Worm (Caenorhabditis elegans) whole organism, mixed stage, embryonic: Measurements from ENCODE around the gene npr-27.

Experiments
- M03D4.4 ChIP-seq: sonication (generic microtip); optimal IDR thresholded peaks from 2 replicates; lab custom pipeline; 2017; ENCODE audit warnings: mild to moderate bottlenecking, missing genetic modification characterization, missing compliant biosample characterization
- bed-3 ChIP-seq: fragments of 200-800 bp; sonication (Bioruptor generic); optimal IDR thresholded peaks from 3 replicates; lab custom pipeline; 2018; ENCODE audit warnings: mild to moderate bottlenecking, missing genetic modification characterization, moderate library complexity, missing compliant biosample characterization
- blmp-1 ChIP-seq: fragments of 150-350 bp; optimal IDR thresholded peaks from 2 replicates; lab custom pipeline; 2014; ENCODE audit warnings: missing biosample characterization, missing genetic modification characterization
- ceh-39 ChIP-seq: fragments of 150-350 bp; optimal IDR thresholded peaks from 2 replicates; lab custom pipeline; 2014; ENCODE audit warnings: missing biosample characterization, missing genetic modification characterization
- ceh-83 ChIP-seq: fragments of 200-800 bp; sonication (Bioruptor generic); optimal IDR thresholded peaks from 2 replicates; lab custom pipeline; 2018; ENCODE audit warnings: mild to moderate bottlenecking, missing genetic modification characterization, missing compliant biosample characterization
- ces-1 ChIP-seq: fragments of 150-350 bp; optimal IDR thresholded peaks from 2 replicates; lab custom pipeline; 2014; ENCODE audit warnings: missing biosample characterization, missing genetic modification reagents, missing genetic modification characterization
- cnd-1 ChIP-seq: fragments of 200-800 bp; sonication (Bioruptor generic); optimal IDR thresholded peaks from 2 replicates; lab custom pipeline; 2018; ENCODE audit warnings: mild to moderate bottlenecking, missing genetic modification characterization, missing compliant biosample characterization
- drap-1 ChIP-seq: fragments of 200-800 bp; sonication (Bioruptor generic); optimal IDR thresholded peaks from 3 replicates; lab custom pipeline; 2018; ENCODE audit warnings: mild to moderate bottlenecking, missing genetic modification characterization, missing compliant biosample characterization
- elt-3 ChIP-seq: fragments of 150-350 bp; optimal IDR thresholded peaks from 2 replicates; lab custom pipeline; 2014; ENCODE audit warnings: missing biosample characterization, missing genetic modification characterization
- flh-1 ChIP-seq: fragments of 200-800 bp; sonication (Bioruptor generic); optimal IDR thresholded peaks from 2 replicates; lab custom pipeline; 2018; ENCODE audit warnings: mild to moderate bottlenecking, missing genetic modification characterization, moderate library complexity, missing compliant biosample characterization
- ham-2 ChIP-seq: fragments of 200-800 bp; sonication (Bioruptor generic); optimal IDR thresholded peaks from 2 replicates; lab custom pipeline; 2018; ENCODE audit warnings: mild to moderate bottlenecking, missing genetic modification characterization, missing compliant biosample characterization
- hlh-1 ChIP-seq: fragments of 150-350 bp; optimal IDR thresholded peaks from 2 replicates; lab custom pipeline; 2014; ENCODE audit warnings: missing biosample characterization, missing genetic modification reagents, missing genetic modification characterization
- lin-13 ChIP-seq: fragments of 150-350 bp; optimal IDR thresholded peaks from 2 replicates; lab custom pipeline; 2014; ENCODE audit warnings: missing biosample characterization, missing genetic modification characterization
- lin-32 ChIP-seq: fragments of 200-800 bp; sonication (Bioruptor generic); optimal IDR thresholded peaks from 2 replicates; lab custom pipeline; 2018; ENCODE audit warnings: mild to moderate bottlenecking, missing genetic modification characterization, missing compliant biosample characterization
- lsy-2 ChIP-seq: fragments of 150-350 bp; optimal IDR thresholded peaks from 2 replicates; lab custom pipeline; 2014; ENCODE audit warnings: missing biosample characterization, missing genetic modification characterization
- mab-5 ChIP-seq: fragments of 150-350 bp; optimal IDR thresholded peaks from 2 replicates; lab custom pipeline; 2014; ENCODE audit warnings: missing biosample characterization, missing genetic modification characterization
- mep-1 ChIP-seq: fragments of 150-350 bp; optimal IDR thresholded peaks from 2 replicates; lab custom pipeline; 2017; ENCODE audit warnings: missing biosample characterization, missing genetic modification reagents, missing genetic modification characterization, inconsistent platforms
- mls-2 ChIP-seq: sonication (generic microtip); optimal IDR thresholded peaks from 2 replicates; lab custom pipeline; 2016; ENCODE audit warnings: mild to moderate bottlenecking, missing genetic modification characterization, moderate library complexity, missing compliant biosample characterization
- nhr-12 ChIP-seq: fragments of 150-350 bp; optimal IDR thresholded peaks from 2 replicates; lab custom pipeline; 2014; ENCODE audit warnings: missing biosample characterization, missing genetic modification characterization
- nhr-2 ChIP-seq: fragments of 150-350 bp; optimal IDR thresholded peaks from 2 replicates; lab custom pipeline; 2014; ENCODE audit warnings: missing biosample characterization, missing genetic modification characterization
- nhr-237 ChIP-seq: fragments of 150-350 bp; optimal IDR thresholded peaks from 2 replicates; lab custom pipeline; 2014; ENCODE audit warnings: missing biosample characterization, missing genetic modification characterization
- nhr-28 ChIP-seq: fragments of 150-350 bp; optimal IDR thresholded peaks from 2 replicates; lab custom pipeline; 2014; ENCODE audit warnings: missing biosample characterization, missing genetic modification characterization
- nhr-76 ChIP-seq: sonication (generic microtip); optimal IDR thresholded peaks from 2 replicates; lab custom pipeline; 2017; ENCODE audit warnings: missing biosample characterization, missing genetic modification characterization
- pha-4 ChIP-seq: fragments of 150-350 bp; optimal IDR thresholded peaks from 2 replicates; lab custom pipeline; 2018; ENCODE audit warnings: missing biosample characterization, missing genetic modification reagents, missing genetic modification characterization
- sem-2 ChIP-seq: fragments of 200-800 bp; sonication (Bioruptor generic); optimal IDR thresholded peaks from 2 replicates; lab custom pipeline; 2018; ENCODE audit warnings: mild to moderate bottlenecking, missing genetic modification characterization, missing compliant biosample characterization
- snpc-4 ChIP-seq: fragments of 150-350 bp; optimal IDR thresholded peaks from 2 replicates; lab custom pipeline; 2014; ENCODE audit warnings: missing biosample characterization, missing genetic modification characterization
- sptf-1 ChIP-seq: sonication (generic microtip); optimal IDR thresholded peaks from 2 replicates; lab custom pipeline; 2017; ENCODE audit warnings: mild to moderate bottlenecking, missing genetic modification characterization, moderate library complexity, missing compliant biosample characterization
- tbx-8 ChIP-seq: fragments of 200-800 bp; sonication (Bioruptor generic); optimal IDR thresholded peaks from 2 replicates; lab custom pipeline; 2018; ENCODE audit warnings: mild to moderate bottlenecking, missing genetic modification characterization, moderate library complexity, missing compliant biosample characterization
- unc-120 ChIP-seq: sonication (generic microtip); optimal IDR thresholded peaks from 2 replicates; lab custom pipeline; 2017; ENCODE audit warnings: missing genetic modification characterization, missing compliant biosample characterization; ENCODE audit not compliant: poor library complexity, severe bottlenecking
- unc-39 ChIP-seq: fragments of 150-350 bp; optimal IDR thresholded peaks from 2 replicates; lab custom pipeline; 2014; ENCODE audit warnings: missing biosample characterization, missing genetic modification characterization
- unc-62 ChIP-seq: fragments of 150-350 bp; optimal IDR thresholded peaks from 2 replicates; lab custom pipeline; 2014; ENCODE audit warnings: missing biosample characterization, missing genetic modification reagents, missing genetic modification characterization
- zip-8 ChIP-seq: fragments of 150-350 bp; optimal IDR thresholded peaks from 2 replicates; lab custom pipeline; 2014; ENCODE audit warnings: missing biosample characterization, missing genetic modification characterization
- ztf-11 ChIP-seq: fragments of 150-350 bp; optimal IDR thresholded peaks from 2 replicates; lab custom pipeline; 2014; ENCODE audit warnings: missing biosample characterization, missing genetic modification characterization

npr-27 gene

DNA sequence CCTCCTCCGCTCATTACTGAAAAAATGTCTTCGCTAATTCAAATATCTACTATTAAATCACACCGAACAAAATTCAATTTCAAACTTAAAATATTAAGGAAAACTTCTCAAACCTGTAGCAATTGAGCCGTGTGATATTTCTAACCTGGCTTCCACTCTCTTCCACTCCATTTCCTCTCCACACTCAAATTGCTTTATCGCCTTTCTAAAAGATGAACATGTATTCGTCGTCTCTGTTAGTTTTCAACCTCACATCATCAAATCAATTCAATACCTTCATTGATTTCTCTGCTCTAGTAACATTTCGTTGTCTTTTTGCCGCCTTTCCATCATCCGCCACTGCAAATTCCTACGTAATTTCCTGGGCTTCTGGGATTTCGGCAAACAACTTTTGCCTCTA, 13.5 kb upstream of the npr-27 start, which contains the start of gene F42C5.4:
Gene F42C5.4 (minus strand): TSS at position 171 of the 400 bp plus-strand sequence.
- TF ChIP-seq cnd-1 (tag; lab: Kevin White, UChicago) = no peak
- TF ChIP-seq flh-1 (GFP tag; lab: Kevin White, UChicago) = no peak
- no peak for TF ChIP-seq ceh-83 (GFP tag; lab: Kevin White, UChicago)
- no peak for TF ChIP-seq blmp-1
- TF ChIP-seq lsy-2 (tag; lab: Kevin White, UChicago) = no peak
- TF ChIP-seq ztf-11 (tag; lab: Kevin White, UChicago) = no peak
- TF ChIP-seq ham-2 (GFP tag; lab: Kevin White, UChicago) = no peak

DNA sequence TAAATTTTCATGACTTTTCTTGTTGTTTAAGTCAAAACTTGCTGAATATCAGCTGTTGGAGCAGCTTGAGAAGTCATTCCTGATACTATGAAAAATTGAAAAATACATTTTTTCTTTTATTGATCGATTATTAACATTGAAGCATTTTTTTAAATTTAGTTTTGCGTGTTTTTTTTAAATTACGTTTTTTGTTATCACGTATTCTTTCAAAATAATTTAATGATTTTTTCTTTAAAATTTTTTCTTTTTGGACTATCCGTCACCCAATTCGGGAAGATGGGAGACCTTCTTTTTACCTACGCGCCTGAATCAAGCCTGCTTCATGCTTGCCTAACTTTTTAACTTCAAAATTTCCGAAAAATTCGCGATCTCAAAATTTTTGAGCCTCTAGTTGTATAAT, 11.3 kb upstream of the npr-27 start, which contains the start of gene F42C5.5:
Gene F42C5.5 (minus strand): TSS at position 101 of the 400 bp plus-strand sequence.
- TF ChIP-seq drap-1 (GFP tag; lab: Kevin White, UChicago) (no peak), nhr-28 (no peak), lin-13 (tag; lab: Kevin White, UChicago) (no peak), lin-32 (GFP tag; lab: Kevin White, UChicago) (no peak), unc-62 (GFP tag; lab: Kevin White, UChicago) (no peak), snpc-4 (no peak), hlh-1 (tag; lab: Kevin White, UChicago) (no peak), sptf-1 (no peak), ham-2 (GFP tag; lab: Kevin White, UChicago) (no peak), ztf-11 (tag; lab: Kevin White, UChicago) (no peak), ceh-39 (tag; lab: Kevin White, UChicago) (no peak), zip-8 (tag; lab: Kevin White, UChicago) (no peak), lsy-2 (tag; lab: Kevin White, UChicago) (no peak), mep-1 (tag; lab: Kevin White, UChicago) (no peak), ces-1 (GFP tag; lab: Kevin White, UChicago) (no peak), sem-2 (GFP tag; lab: Kevin White, UChicago) (no peak), mls-2 (tag; lab: Kevin White, UChicago) (no peak), nhr-2 (tag; lab: Kevin White, UChicago) (no peak)

DNA sequence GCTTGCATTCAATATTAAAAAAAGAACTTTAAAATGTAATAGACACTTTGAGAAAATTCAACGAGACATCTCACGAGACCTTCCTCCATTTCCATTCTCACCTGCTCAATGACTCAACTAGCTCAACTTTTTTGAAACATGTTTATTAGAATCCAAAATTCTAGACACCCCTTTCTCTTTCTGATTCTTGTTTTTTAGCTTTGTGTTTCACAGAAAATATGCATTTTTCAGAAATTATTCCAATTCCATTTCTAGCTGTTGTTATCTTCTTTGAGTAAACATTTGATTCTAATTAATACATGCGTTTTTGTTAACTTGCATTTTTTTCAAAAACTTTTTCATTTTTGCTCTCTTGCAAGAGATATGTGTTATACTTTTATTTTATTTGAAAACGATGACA, 3.9 kb upstream of the npr-27 start:
- TF ChIP-seq unc-62 (GFP tag; lab: Kevin White, UChicago) (no peak), snpc-4 (no peak), ces-1 (GFP tag; lab: Kevin White, UChicago) (no peak), drap-1 (GFP tag; lab: Kevin White, UChicago) (no peak)

DNA sequence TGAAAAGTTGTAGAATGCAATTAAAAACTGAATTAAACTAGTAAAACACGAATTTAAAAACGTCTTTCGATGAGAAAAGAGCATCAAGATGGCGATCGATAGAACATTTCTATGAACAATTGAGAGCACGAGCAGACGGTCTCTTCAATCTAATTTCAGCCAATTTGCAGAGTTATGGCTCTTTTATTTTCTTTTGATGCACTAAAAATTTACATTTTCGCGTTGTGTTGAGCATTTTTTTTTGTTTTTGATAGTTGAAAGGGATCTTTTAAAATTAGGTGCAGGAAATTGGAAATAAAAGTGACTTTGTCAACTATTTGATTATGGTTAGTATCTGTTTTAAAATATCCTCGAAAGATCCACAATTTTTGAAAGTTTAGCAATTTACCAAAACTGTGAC, 3.5 kb downstream of the npr-27 start, which contains the start of gene F42C5.6:
Gene F42C5.6 (minus strand): TSS at position 101 of the 400 bp plus-strand sequence.
- TF ChIP-seq unc-120 (tag; lab: Kevin White, UChicago) = no peak
- TF ChIP-seq elt-3 = no peak
- TF ChIP-seq ztf-11 (tag; lab: Kevin White, UChicago) = no peak
- TF ChIP-seq nhr-237 = no peak
- TF ChIP-seq nhr-12 (tag; lab: Kevin White, UChicago) = no peak
- no peak for TF ChIP-seq blmp-1
- no peak for TF ChIP-seq bed-3
- no peak for TF ChIP-seq ceh-83 (GFP tag; lab: Kevin White, UChicago)
- TF ChIP-seq mep-1 (tag; lab: Kevin White, UChicago) = no peak
- TF ChIP-seq ceh-39 (tag; lab: Kevin White, UChicago) = no peak
- no peak for TF ChIP-seq drap-1 (GFP tag; lab: Kevin White, UChicago)
- no peak for TF ChIP-seq flh-1 (GFP tag; lab: Kevin White, UChicago)
- TF ChIP-seq pha-4 (tag; lab: Kevin White, UChicago) = no peak
- no peak for TF ChIP-seq nhr-76 (tag; lab: Kevin White, UChicago)
- TF ChIP-seq unc-39 (tag; lab: Kevin White, UChicago) = no peak
- no peak for TF ChIP-seq M03D4.4
- no peak for TF ChIP-seq sptf-1
- TF ChIP-seq mls-2 (tag; lab: Kevin White, UChicago) = no peak

DNA sequence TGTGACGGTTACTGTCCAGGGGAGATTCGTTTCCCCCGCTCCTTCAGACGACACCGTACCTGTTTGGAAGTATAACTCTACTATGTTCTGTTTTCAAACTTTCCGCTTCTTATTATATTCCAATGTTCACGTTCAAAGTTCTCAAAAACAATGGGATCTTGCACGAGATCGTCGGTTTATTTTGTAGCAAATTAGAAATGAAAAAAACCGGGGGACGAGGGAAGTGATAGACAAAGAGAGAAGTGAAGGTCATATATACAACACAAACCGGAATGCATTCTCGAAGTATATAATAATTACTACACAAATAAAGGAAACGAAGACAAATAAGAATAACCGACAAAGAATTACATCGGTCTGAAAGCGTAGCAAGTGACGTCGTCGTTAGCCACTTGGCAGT, 4.3 kb downstream of the npr-27 start:
- no peak for TF ChIP-seq tbx-8 (GFP tag; lab: Kevin White, UChicago)
- TF ChIP-seq nhr-237 = no peak
- TF ChIP-seq mab-5 (tag; lab: Kevin White, UChicago) = no peak
- no peak for TF ChIP-seq blmp-1
